Worm (Caenorhabditis elegans): Measurements from ENCODE around the gene K07C5.13.

- no peak for TF ChIP-seq ztf-4 (tag; optimal IDR thresholded peaks at IDR 0.05)
- no peak for TF ChIP-seq mdl-1 (tag; optimal IDR thresholded peaks at IDR 0.05)
- TF ChIP-seq ama-1 (optimal IDR thresholded peaks at IDR 0.05) = no peak
- no peak for TF ChIP-seq unc-62 (GFP tag; optimal IDR thresholded peaks at IDR 0.05)
- TF ChIP-seq snpc-4 (tag; optimal IDR thresholded peaks at IDR 0.05) = no peak
- TF ChIP-seq ZK546.5 (tag; optimal IDR thresholded peaks at IDR 0.05) = no peak
- TF ChIP-seq nhr-23 (tag; optimal IDR thresholded peaks at IDR 0.05) = no peak
- TF ChIP-seq ceh-82 (tag; optimal IDR thresholded peaks at IDR 0.05) = no peak
- no peak for TF ChIP-seq lin-15B (tag; optimal IDR thresholded peaks at IDR 0.05)
- no peak for TF ChIP-seq pha-4 (tag; optimal IDR thresholded peaks at IDR 0.05)
Measured at ce11 chrV:10350054-10350453, 8.2 kb downstream of the K07C5.13 start, which contains the start of gene K07C5.9.
